Fruit fly (Drosophila melanogaster): ENCODE data around the gene CG44290.

CG44290 gene

DNA sequence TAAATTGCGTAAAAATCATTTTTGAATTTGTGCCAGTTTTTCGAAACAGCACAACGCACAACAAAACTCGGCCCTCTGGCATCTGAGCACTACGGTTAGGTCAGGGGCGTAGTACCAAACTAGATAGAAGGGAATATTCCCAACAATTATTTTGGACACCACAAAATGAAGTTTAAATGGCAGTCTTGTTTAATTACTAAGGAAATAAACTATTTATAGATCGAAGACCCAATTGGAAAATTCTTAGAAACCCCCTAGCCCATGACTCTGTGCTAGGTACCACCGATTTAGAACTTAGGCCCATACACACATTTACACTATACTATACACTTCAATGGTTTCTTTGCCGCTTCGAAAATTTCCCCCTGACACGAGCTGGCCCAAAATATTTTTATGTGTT lies 33.7 kb downstream of the CG44290 start (continued):
- TF ChIP-seq Nf-YC (tag; optimal IDR thresholded peaks at IDR 0.05) (peak; percentile 68), Med (GFP tag) (peak; percentile 97), CG8281 (tag; optimal IDR thresholded peaks at IDR 0.05) (peak; percentile 33), ro (GFP tag; IDR thresholded peaks at IDR 0.05) (peak; percentile 39; the same call in 1 of the 2 replicates), CG4360 (GFP tag; IDR thresholded peaks at IDR 0.05) (no peak), Hey (tag; optimal IDR thresholded peaks at IDR 0.05) (no peak), kah (GFP tag; optimal IDR thresholded peaks at IDR 0.05) (peak; percentile 21), lab (GFP tag; optimal IDR thresholded peaks at IDR 0.05) (peak; percentile 84), CG2712 (tag; optimal IDR thresholded peaks at IDR 0.05) (peak; percentile 71), esg (GFP tag; conservative IDR thresholded peaks at IDR 0.05) (peak; percentile 70), CG15601 (tag; optimal IDR thresholded peaks at IDR 0.05) (no peak), caup (GFP tag; optimal IDR thresholded peaks at IDR 0.05; ENCODE audit: severe bottlenecking) (peak; percentile 75), sqz (GFP tag; optimal IDR thresholded peaks at IDR 0.05) (peak; percentile 33), CG7987 (GFP tag; optimal IDR thresholded peaks at IDR 0.05) (peak; percentile 3), ac (GFP tag; optimal IDR thresholded peaks at IDR 0.05) (no peak), Deaf1 (tag; optimal IDR thresholded peaks at IDR 0.05) (peak; percentile 35), CG34376 (GFP tag; optimal IDR thresholded peaks at IDR 0.05) (peak; percentile 15), Oli (tag; optimal IDR thresholded peaks at IDR 0.05) (peak; percentile 73), HLHmδ (GFP tag; optimal IDR thresholded peaks at IDR 0.05) (no peak), CG12942 (GFP tag; optimal IDR thresholded peaks at IDR 0.05) (peak; percentile 23), stwl (tag; optimal IDR thresholded peaks at IDR 0.05) (no peak), dimm (GFP tag; IDR thresholded peaks at IDR 0.05) (no peak), CG14710 (tag; optimal IDR thresholded peaks at IDR 0.05) (no peak), danr (GFP tag; IDR thresholded peaks at IDR 0.05) (peak; percentile 67; the same call in 1 of the 2 replicates), pfk (GFP tag; optimal IDR thresholded peaks at IDR 0.05) (no peak), Side (GFP tag; optimal IDR thresholded peaks at IDR 0.05) (peak; percentile 48), Hr78 (GFP tag; optimal IDR thresholded peaks at IDR 0.05) (no peak), Bgb (GFP tag; IDR thresholded peaks at IDR 0.05; ENCODE audit: partially characterized antibody) (no peak), NfI (GFP tag; optimal IDR thresholded peaks at IDR 0.05) (peak; percentile 72), CG17359 (tag; optimal IDR thresholded peaks at IDR 0.05) (peak; percentile 74), ap (GFP tag; IDR thresholded peaks at IDR 0.05) (peak; percentile 53), onecut (GFP tag; IDR thresholded peaks at IDR 0.05) (peak; percentile 39; the same call in 1 of the 2 replicates), Bdp1 (GFP tag; optimal IDR thresholded peaks at IDR 0.05) (no peak), Atf3 (GFP tag; optimal IDR thresholded peaks at IDR 0.05) (peak; percentile 11), ham (GFP tag; IDR thresholded peaks at IDR 0.05) (peak; percentile 60; the same call in 1 of the 2 replicates), Hsf (GFP tag; optimal IDR thresholded peaks at IDR 0.05) (peak; percentile 65), nom (GFP tag; optimal IDR thresholded peaks at IDR 0.05) (no peak), CG17186 (GFP tag; optimal IDR thresholded peaks at IDR 0.05) (no peak), CG5180 (GFP tag; optimal IDR thresholded peaks at IDR 0.05) (peak; percentile 49), CG10565 (GFP tag; optimal IDR thresholded peaks at IDR 0.05) (no peak), hbn (GFP tag; IDR thresholded peaks at IDR 0.05; ENCODE audit: partially characterized antibody) (no peak), CG3281 (GFP tag; optimal IDR thresholded peaks at IDR 0.05) (peak; percentile 78), hth (optimal IDR thresholded peaks at IDR 0.05) (no peak), CG13296 (GFP tag; optimal IDR thresholded peaks at IDR 0.05) (peak; percentile 66), mld (GFP tag; IDR thresholded peaks at IDR 0.05; ENCODE audit: partially characterized antibody) (no peak), mam (GFP tag; optimal IDR thresholded peaks at IDR 0.05) (peak; percentile 83), gsb (GFP tag; IDR thresholded peaks at IDR 0.05) (peak; percentile 73), CG17328 (GFP tag; IDR thresholded peaks at IDR 0.05) (peak; percentile 72; the same call in 1 of the 2 replicates), nmo (GFP tag; optimal IDR thresholded peaks at IDR 0.05) (peak; percentile 69), Sox102F (GFP tag; optimal IDR thresholded peaks at IDR 0.05) (peak; percentile 67)
